Worm (Caenorhabditis elegans) whole organism, midembryonic: Measurements from ENCODE around the gene flp-10.
A peak's percentile ranks its signal among the peaks of the same experiment; 100 is the strongest.

Source experiments
- T22C8.4 ChIP-seq: fragments of 200-800 bp; sonication (Bioruptor generic); IDR thresholded peaks from 2 replicates; pipeline ENCODE4 v1.3.6; 2022; ENCODE audit warnings: missing genetic modification characterization, missing compliant biosample characterization
- cog-1 ChIP-seq: sonication (generic microtip); optimal IDR thresholded peaks from 2 replicates; lab custom pipeline; 2016; ENCODE audit warnings: missing genetic modification characterization, missing compliant biosample characterization
- flt-1 ChIP-seq: fragments of 200-800 bp; sonication (Bioruptor generic); IDR thresholded peaks from 2 replicates; pipeline ENCODE4 v1.3.6; 2022; ENCODE audit warnings: missing genetic modification characterization, missing compliant biosample characterization
- klf-2 ChIP-seq: fragments of 200-800 bp; sonication (Bioruptor generic); conservative IDR thresholded peaks from 2 replicates; pipeline ENCODE4 v1.3.6; 2022; ENCODE audit warnings: missing genetic modification reagents, missing genetic modification characterization, missing compliant biosample characterization
- med-1 ChIP-seq: sonication (generic microtip); optimal IDR thresholded peaks from 2 replicates; lab custom pipeline; 2017; ENCODE audit warnings: missing genetic modification characterization, mild to moderate bottlenecking, missing compliant biosample characterization, antibody characterized with exemption, missing genetic modification reagents; ENCODE audit not compliant: insufficient read depth
- ref-1 ChIP-seq: fragments of 200-800 bp; sonication (Bioruptor generic); conservative IDR thresholded peaks from 2 replicates; pipeline ENCODE4 v1.3.6; 2022; ENCODE audit warnings: missing genetic modification reagents, missing genetic modification characterization, missing compliant biosample characterization
- tab-1 ChIP-seq: fragments of 200-800 bp; sonication (Bioruptor generic); IDR thresholded peaks from 2 replicates; pipeline ENCODE4 v1.3.6; 2022; ENCODE audit warnings: missing genetic modification characterization, missing compliant biosample characterization
- ztf-23 ChIP-seq: fragments of 200-800 bp; sonication (Bioruptor generic); IDR thresholded peaks from 2 replicates; pipeline ENCODE4 v1.3.6; 2022; ENCODE audit warnings: missing genetic modification reagents, missing genetic modification characterization, missing compliant biosample characterization
- ztf-29 ChIP-seq: fragments of 200-800 bp; sonication (Bioruptor generic); IDR thresholded peaks from 2 replicates; pipeline ENCODE4 v1.3.6; 2022; ENCODE audit warnings: missing genetic modification reagents, missing genetic modification characterization, missing compliant biosample characterization

The flp-10 gene

DNA sequence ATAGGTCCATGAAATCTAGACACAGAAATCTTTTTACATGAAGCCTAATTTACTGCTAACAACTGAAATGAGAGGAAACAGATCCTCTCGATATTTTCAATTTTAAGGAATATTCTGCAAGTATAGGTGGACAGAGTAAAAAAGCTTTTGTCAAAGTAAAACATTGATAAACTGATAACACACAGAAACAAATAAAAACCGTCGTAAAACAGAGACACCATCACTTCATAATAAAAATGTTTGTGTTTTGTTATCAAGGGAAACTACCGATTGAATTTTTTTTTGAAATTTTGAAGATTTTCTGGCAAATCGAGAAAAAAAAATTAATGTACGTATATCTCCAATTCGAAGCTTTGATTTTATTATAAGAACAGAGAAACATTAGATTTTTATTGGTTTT, 12.5 kb downstream of the flp-10 start:
- TF ChIP-seq tab-1 = no peak
- no peak for TF ChIP-seq flt-1 (GFP tag; lab: Robert Waterston, UW)
- no peak for TF ChIP-seq ref-1 (GFP tag; lab: Robert Waterston, UW)
- TF ChIP-seq cog-1 (tag; lab: Kevin White, UChicago) = no peak
- no peak for TF ChIP-seq med-1 (GFP tag; lab: Kevin White, UChicago)
- no peak for TF ChIP-seq ztf-23 (GFP tag; lab: Robert Waterston, UW)
- TF ChIP-seq T22C8.4 (GFP tag; lab: Robert Waterston, UW) = no peak
- TF ChIP-seq klf-2 = no peak
- TF ChIP-seq ztf-29 (GFP tag; lab: Robert Waterston, UW) = no peak

DNA sequence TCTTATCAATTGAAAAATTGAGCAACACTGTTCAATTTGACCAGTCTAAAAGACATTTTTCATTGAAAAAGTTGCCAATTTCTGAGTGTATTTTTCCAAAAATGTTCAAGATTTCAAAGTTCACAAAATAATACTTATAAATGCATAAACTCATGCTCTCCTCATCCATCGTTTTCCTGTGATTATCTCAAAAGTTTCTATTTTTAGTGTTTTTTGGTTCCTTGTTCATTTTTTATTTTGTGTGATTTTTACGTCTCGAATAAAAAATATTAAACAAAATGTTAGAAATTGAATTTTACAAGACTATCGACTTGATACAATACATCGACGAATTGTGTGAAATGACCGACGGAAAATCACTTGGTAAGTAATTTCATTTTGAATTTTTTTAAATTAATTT, 13.0 kb downstream of the flp-10 start, which contains the start of gene atic-1:
Gene atic-1 (plus strand): TSS at position 301 of the 400 bp plus-strand sequence.
- TF ChIP-seq ztf-23 (GFP tag; lab: Robert Waterston, UW) (no peak), cog-1 (tag; lab: Kevin White, UChicago) (no peak), med-1 (GFP tag; lab: Kevin White, UChicago) (no peak), ref-1 (GFP tag; lab: Robert Waterston, UW) (no peak), T22C8.4 (GFP tag; lab: Robert Waterston, UW) (no peak), ztf-29 (GFP tag; lab: Robert Waterston, UW) (no peak), klf-2 (no peak), tab-1 (no peak), flt-1 (GFP tag; lab: Robert Waterston, UW) (no peak)

ce11 chrIV:7897443-7897842, 28.7 kb downstream of the flp-10 start, which contains the start of gene ilys-4:
Gene ilys-4, minus strand, starts transcription at chrIV:7897543.
- TF ChIP-seq ztf-29 (GFP tag; lab: Robert Waterston, UW) = no peak
- TF ChIP-seq ref-1 (GFP tag; lab: Robert Waterston, UW) = no peak
- TF ChIP-seq klf-2 = no peak
- TF ChIP-seq ztf-23 (GFP tag; lab: Robert Waterston, UW) = no peak
- no peak for TF ChIP-seq T22C8.4 (GFP tag; lab: Robert Waterston, UW)
- no peak for TF ChIP-seq flt-1 (GFP tag; lab: Robert Waterston, UW)

DNA sequence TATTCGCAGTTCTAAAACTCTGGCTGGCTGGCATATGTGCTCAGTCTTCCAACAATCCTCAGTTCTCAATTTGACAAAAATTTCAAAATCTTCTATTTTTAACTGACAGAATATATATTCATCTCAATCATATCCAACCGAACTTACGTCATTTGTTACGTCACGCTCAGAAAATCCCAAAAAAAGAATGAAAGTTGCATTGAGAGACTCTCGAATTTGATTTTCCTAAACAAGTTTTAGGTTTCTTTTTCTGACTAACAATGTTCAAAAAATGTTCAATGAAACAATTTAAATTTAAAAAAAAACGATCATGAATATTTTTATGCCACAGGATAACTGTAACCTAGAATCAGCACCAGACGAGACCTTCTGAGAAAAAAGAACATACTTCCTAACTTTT, 29.2 kb downstream of the flp-10 start:
- TF ChIP-seq tab-1 (no peak), cog-1 (tag; lab: Kevin White, UChicago) (no peak), klf-2 (no peak), T22C8.4 (GFP tag; lab: Robert Waterston, UW) (no peak), med-1 (GFP tag; lab: Kevin White, UChicago) (no peak), flt-1 (GFP tag; lab: Robert Waterston, UW) (no peak), ztf-23 (GFP tag; lab: Robert Waterston, UW) (no peak), ztf-29 (GFP tag; lab: Robert Waterston, UW) (no peak), ref-1 (GFP tag; lab: Robert Waterston, UW) (no peak)

DNA sequence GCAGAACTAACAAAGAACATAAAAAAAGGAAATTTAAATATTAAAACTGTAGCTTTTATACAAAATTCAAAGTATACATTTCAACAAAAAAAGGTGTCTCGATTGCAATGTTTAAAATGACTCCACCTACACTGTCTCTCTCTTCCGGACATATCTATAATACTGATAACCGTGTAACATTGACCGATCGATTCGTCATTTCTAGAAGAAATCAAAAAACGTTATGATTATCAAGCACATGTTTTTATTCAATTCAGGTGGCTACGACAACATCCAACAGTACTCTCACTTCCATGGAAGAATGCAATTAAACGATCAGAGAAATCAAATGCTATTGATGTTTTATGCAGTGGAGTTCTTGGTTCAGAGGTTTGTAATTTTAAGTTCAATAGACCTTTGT, 29.8 kb downstream of the flp-10 start:
- no peak for TF ChIP-seq flt-1 (GFP tag; lab: Robert Waterston, UW)
- no peak for TF ChIP-seq ref-1 (GFP tag; lab: Robert Waterston, UW)

DNA sequence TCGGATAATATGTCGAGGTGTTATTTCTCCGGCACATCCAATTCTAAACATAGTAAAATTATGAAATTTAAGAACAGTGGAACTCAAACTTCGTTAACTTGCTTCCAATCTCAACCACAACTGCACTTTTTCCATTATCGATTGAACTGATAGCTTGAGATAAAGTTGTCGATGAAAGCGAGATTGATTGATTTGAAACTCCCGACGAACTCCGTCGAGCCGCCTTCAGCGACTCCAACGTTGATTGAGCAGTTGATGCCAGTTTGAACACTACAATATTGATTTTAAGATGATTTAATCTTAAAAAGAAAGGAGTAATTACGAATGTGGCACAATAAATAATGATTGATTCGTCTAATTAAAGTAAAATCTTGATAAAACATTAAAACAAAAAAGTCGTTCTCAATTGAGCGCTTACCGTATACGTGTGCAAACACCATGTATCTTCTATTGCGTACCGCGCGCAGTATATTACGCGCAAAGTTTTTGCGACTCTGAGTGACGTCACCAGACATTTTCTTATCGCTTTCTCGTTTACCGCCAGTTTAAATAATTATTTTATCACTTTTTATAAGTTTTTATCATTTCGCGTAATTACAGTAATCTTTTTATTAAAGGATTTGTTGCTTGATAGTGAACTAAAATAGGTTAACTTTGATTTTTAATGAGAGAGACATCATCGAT, 33.7 kb downstream of the flp-10 start, which contains the start of gene arp-11:
Gene arp-11 (minus strand): TSS at position 51 of the 684 bp plus-strand sequence.
- no peak for TF ChIP-seq med-1 (GFP tag; lab: Kevin White, UChicago)
- peak; percentile 13 for TF ChIP-seq cog-1 (tag; lab: Kevin White, UChicago)

ce11 chrIV:7903359-7903758, 34.7 kb downstream of the flp-10 start, which contains the start of gene C49H3.6:
Gene C49H3.6, plus strand, starts transcription at chrIV:7903738.
- no peak for TF ChIP-seq med-1 (GFP tag; lab: Kevin White, UChicago)
- TF ChIP-seq cog-1 (tag; lab: Kevin White, UChicago) = peak; percentile 29

ce11 chrIV:7906643-7907042, 37.9 kb downstream of the flp-10 start:
- TF ChIP-seq med-1 (GFP tag; lab: Kevin White, UChicago) (no peak), tab-1 (no peak), ztf-23 (GFP tag; lab: Robert Waterston, UW) (no peak), T22C8.4 (GFP tag; lab: Robert Waterston, UW) (no peak), klf-2 (no peak), flt-1 (GFP tag; lab: Robert Waterston, UW) (no peak), ztf-29 (GFP tag; lab: Robert Waterston, UW) (no peak), ref-1 (GFP tag; lab: Robert Waterston, UW) (no peak), cog-1 (tag; lab: Kevin White, UChicago) (no peak)

ce11 chrIV:7909455-7910141, 40.9 kb downstream of the flp-10 start:
- TF ChIP-seq flt-1 (GFP tag; lab: Robert Waterston, UW) (peak; percentile 47; the same call in 1 of the 2 replicates), T22C8.4 (GFP tag; lab: Robert Waterston, UW) (no peak)

DNA sequence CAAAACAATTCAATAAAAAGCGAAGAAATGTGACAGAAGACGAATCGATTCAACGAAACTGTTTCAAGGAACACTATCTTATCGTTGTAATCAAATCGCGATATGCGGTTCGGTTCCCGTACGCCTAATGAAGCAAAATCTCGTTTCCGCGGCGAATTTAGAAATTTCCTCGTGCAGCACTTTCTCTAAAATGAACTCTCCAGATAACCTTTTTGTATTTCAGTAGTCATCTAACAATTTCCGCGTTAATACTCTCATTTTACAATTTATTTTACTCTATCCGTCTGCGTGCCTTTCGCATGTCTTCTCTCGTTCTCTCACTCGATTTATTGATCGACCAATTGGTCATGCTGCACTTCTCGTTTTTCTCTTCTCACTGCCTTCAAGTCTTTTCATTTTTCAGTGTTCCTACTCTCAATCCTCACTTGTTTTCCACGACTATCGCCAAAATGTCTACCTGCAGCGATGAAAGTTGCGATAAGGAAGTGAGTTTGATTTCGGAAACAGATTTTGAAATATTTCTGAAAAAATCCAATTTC, 41.6 kb downstream of the flp-10 start, which contains the start of the genes npp-27 and ntl-4:
Gene npp-27 (minus strand): TSS at position 51 of the 539 bp plus-strand sequence.
Gene ntl-4 (plus strand): TSS at position 379 of the 539 bp plus-strand sequence.
- TF ChIP-seq tab-1 (no peak), T22C8.4 (GFP tag; lab: Robert Waterston, UW) (peak; percentile 54; the same call in 1 of the 2 replicates), klf-2 (no peak)
